Worm (Caenorhabditis elegans) whole organism, mixed stage, embryonic: Measurements from ENCODE around the gene mtrr-1.

ENCODE experiments used
- blmp-1 ChIP-seq: fragments of 150-350 bp; optimal IDR thresholded peaks from 2 replicates; lab custom pipeline; 2014; ENCODE audit warnings: missing biosample characterization, missing genetic modification characterization
- lin-13 ChIP-seq: fragments of 150-350 bp; optimal IDR thresholded peaks from 2 replicates; lab custom pipeline; 2014; ENCODE audit warnings: missing biosample characterization, missing genetic modification characterization
- lsy-2 ChIP-seq: fragments of 150-350 bp; optimal IDR thresholded peaks from 2 replicates; lab custom pipeline; 2014; ENCODE audit warnings: missing biosample characterization, missing genetic modification characterization
- mep-1 ChIP-seq: fragments of 150-350 bp; optimal IDR thresholded peaks from 2 replicates; lab custom pipeline; 2017; ENCODE audit warnings: missing biosample characterization, missing genetic modification reagents, missing genetic modification characterization, inconsistent platforms
- nhr-2 ChIP-seq: fragments of 150-350 bp; optimal IDR thresholded peaks from 2 replicates; lab custom pipeline; 2014; ENCODE audit warnings: missing biosample characterization, missing genetic modification characterization
- nhr-28 ChIP-seq: fragments of 150-350 bp; optimal IDR thresholded peaks from 2 replicates; lab custom pipeline; 2014; ENCODE audit warnings: missing biosample characterization, missing genetic modification characterization
- nhr-76 ChIP-seq: sonication (generic microtip); optimal IDR thresholded peaks from 2 replicates; lab custom pipeline; 2017; ENCODE audit warnings: missing biosample characterization, missing genetic modification characterization
- pha-4 ChIP-seq: fragments of 150-350 bp; optimal IDR thresholded peaks from 2 replicates; lab custom pipeline; 2018; ENCODE audit warnings: missing biosample characterization, missing genetic modification reagents, missing genetic modification characterization
- snpc-4 ChIP-seq: fragments of 150-350 bp; optimal IDR thresholded peaks from 2 replicates; lab custom pipeline; 2014; ENCODE audit warnings: missing biosample characterization, missing genetic modification characterization
- tbx-8 ChIP-seq: fragments of 200-800 bp; sonication (Bioruptor generic); optimal IDR thresholded peaks from 2 replicates; lab custom pipeline; 2018; ENCODE audit warnings: mild to moderate bottlenecking, missing genetic modification characterization, moderate library complexity, missing compliant biosample characterization
- unc-39 ChIP-seq: fragments of 150-350 bp; optimal IDR thresholded peaks from 2 replicates; lab custom pipeline; 2014; ENCODE audit warnings: missing biosample characterization, missing genetic modification characterization
- unc-62 ChIP-seq: fragments of 150-350 bp; optimal IDR thresholded peaks from 2 replicates; lab custom pipeline; 2014; ENCODE audit warnings: missing biosample characterization, missing genetic modification reagents, missing genetic modification characterization

DNA sequence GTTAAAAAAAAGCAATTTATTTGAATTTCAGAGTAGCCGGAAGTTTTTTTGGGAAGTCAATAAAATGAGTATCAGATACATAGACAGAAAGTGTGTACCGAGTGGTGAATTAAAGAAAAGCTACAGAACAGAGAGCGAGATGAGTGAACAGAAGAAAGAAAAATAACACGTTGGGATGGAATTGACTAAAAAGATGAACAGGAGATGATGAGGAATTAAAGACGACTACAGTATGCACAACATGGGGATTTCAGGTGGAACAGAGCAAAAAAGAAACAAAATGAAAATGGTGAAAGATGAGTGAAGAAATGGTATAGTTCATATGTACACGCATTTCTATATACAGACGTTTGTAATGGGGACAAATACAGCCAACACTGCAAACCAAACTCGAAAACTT, 14.5 kb upstream of the mtrr-1 start:
- no peak for TF ChIP-seq lin-13 (tag; lab: Kevin White, UChicago)
- TF ChIP-seq nhr-28 = no peak
- TF ChIP-seq tbx-8 (GFP tag; lab: Kevin White, UChicago) = no peak
- no peak for TF ChIP-seq mep-1
- TF ChIP-seq nhr-2 (tag; lab: Kevin White, UChicago) = no peak
- TF ChIP-seq blmp-1 (tag; lab: Kevin White, UChicago) = no peak
- TF ChIP-seq unc-62 (GFP tag; lab: Kevin White, UChicago) = no peak
- no peak for TF ChIP-seq lsy-2 (tag; lab: Kevin White, UChicago)
- no peak for TF ChIP-seq pha-4 (tag; lab: Kevin White, UChicago)
- TF ChIP-seq unc-39 (tag; lab: Kevin White, UChicago) = no peak
- no peak for TF ChIP-seq nhr-76 (tag; lab: Kevin White, UChicago)
- TF ChIP-seq snpc-4 (tag; lab: Kevin White, UChicago) = no peak
